Worm (Caenorhabditis elegans) whole organism, L1 larva: Measurements from ENCODE around the gene F38B7.11.

Experiments
- C16A3.4 ChIP-seq: fragments of 150-350 bp; optimal IDR thresholded peaks from 2 replicates; lab custom pipeline; 2014; ENCODE audit warnings: missing biosample characterization, missing genetic modification characterization
- C34B4.2 ChIP-seq: sonication (generic microtip); optimal IDR thresholded peaks from 2 replicates; lab custom pipeline; 2017; ENCODE audit warnings: mild to moderate bottlenecking, missing genetic modification characterization, missing compliant biosample characterization
- F16B12.6 ChIP-seq: fragments of 150-350 bp; optimal IDR thresholded peaks from 2 replicates; lab custom pipeline; 2014; ENCODE audit warnings: missing biosample characterization, missing genetic modification characterization
- aha-1 ChIP-seq: fragments of 150-350 bp; optimal IDR thresholded peaks from 2 replicates; lab custom pipeline; 2014; ENCODE audit warnings: missing biosample characterization, missing genetic modification characterization
- ceh-8 ChIP-seq: fragments of 200-800 bp; sonication (Bioruptor generic); optimal IDR thresholded peaks from 2 replicates; lab custom pipeline; 2018; ENCODE audit warnings: mild to moderate bottlenecking, missing genetic modification characterization, moderate library complexity, missing compliant biosample characterization
- ceh-82 ChIP-seq, 3 experiments: fragments of 150-350 bp in 1 of 3; sonication (generic microtip) in 2 of 3; optimal IDR thresholded peaks; 2 replicates each; lab custom pipeline; 2014 to 2017; ENCODE audit warnings: missing biosample characterization in 3 of 3, missing genetic modification characterization in 3 of 3
- ceh-90 ChIP-seq: sonication (generic microtip); optimal IDR thresholded peaks from 2 replicates; lab custom pipeline; 2016; ENCODE audit warnings: missing genetic modification characterization, missing compliant biosample characterization
- ces-1 ChIP-seq: fragments of 150-350 bp; optimal IDR thresholded peaks from 2 replicates; lab custom pipeline; 2014; ENCODE audit warnings: missing biosample characterization, missing genetic modification reagents, missing genetic modification characterization
- dsc-1 ChIP-seq: sonication (generic microtip); optimal IDR thresholded peaks from 2 replicates; lab custom pipeline; 2016; ENCODE audit warnings: mild to moderate bottlenecking, missing genetic modification characterization, missing compliant biosample characterization
- efl-1 ChIP-seq, 4 experiments: fragments of 150-350 bp; optimal IDR thresholded peaks in 3 of 4; peaks in 1 of 4; 1 replicate in 1 of 4; 2 replicates in 3 of 4; lab custom pipeline; 2014; ENCODE audit warnings: missing biosample characterization in 2 of 4, missing genetic modification characterization in 2 of 4, missing genetic modification reagents in 2 of 4
- efl-3 ChIP-seq: fragments of 200-800 bp; sonication (Bioruptor generic); optimal IDR thresholded peaks from 2 replicates; lab custom pipeline; 2018; ENCODE audit warnings: mild to moderate bottlenecking, missing genetic modification characterization, missing compliant biosample characterization
- egl-13 ChIP-seq: sonication (generic microtip); optimal IDR thresholded peaks from 2 replicates; lab custom pipeline; 2016; ENCODE audit warnings: missing genotype, missing genetic modification reagents, missing genetic modification characterization, missing compliant biosample characterization
- egl-27 ChIP-seq, 2 experiments: fragments of 150-350 bp in 1 of 2; sonication (generic microtip); optimal IDR thresholded peaks; 3 replicates each; lab custom pipeline; 2017 to 2018; ENCODE audit warnings: missing biosample characterization in 2 of 2, missing genetic modification characterization in 2 of 2, missing genetic modification reagents in 2 of 2
- elt-2 ChIP-seq: sonication (generic microtip); optimal IDR thresholded peaks from 2 replicates; lab custom pipeline; 2016; ENCODE audit warnings: missing genetic modification characterization, mild to moderate bottlenecking, inconsistent platforms, missing compliant biosample characterization, missing genetic modification reagents
- elt-3 ChIP-seq, 6 experiments: fragments of 150-350 bp in 1 of 6; sonication (generic microtip); optimal IDR thresholded peaks; 2 replicates each; lab custom pipeline; 2017 to 2018; ENCODE audit warnings: missing biosample characterization in 6 of 6, missing genetic modification characterization in 6 of 6, inconsistent platforms in 1 of 6
- ets-5 ChIP-seq: fragments of 200-800 bp; sonication (Bioruptor generic); IDR thresholded peaks from 2 replicates; pipeline ENCODE4 v1.3.6; 2022; ENCODE audit warnings: missing genetic modification characterization, missing compliant biosample characterization
- fos-1 ChIP-seq: fragments of 150-350 bp; optimal IDR thresholded peaks from 2 replicates; lab custom pipeline; 2014; ENCODE audit warnings: missing biosample characterization, missing genetic modification characterization
- hlh-17 ChIP-seq: fragments of 200-800 bp; sonication (Bioruptor generic); optimal IDR thresholded peaks from 2 replicates; lab custom pipeline; 2018; ENCODE audit warnings: missing genetic modification characterization, mild to moderate bottlenecking, missing compliant biosample characterization, moderate library complexity, borderline replicate concordance
- hlh-4 ChIP-seq: sonication (generic microtip); optimal IDR thresholded peaks from 2 replicates; lab custom pipeline; 2016; ENCODE audit warnings: mild to moderate bottlenecking, missing genetic modification characterization, missing compliant biosample characterization
- jun-1 ChIP-seq: fragments of 150-350 bp; optimal IDR thresholded peaks from 2 replicates; lab custom pipeline; 2014; ENCODE audit warnings: missing biosample characterization, missing genetic modification reagents, missing genetic modification characterization
- lin-13 ChIP-seq: fragments of 150-350 bp; optimal IDR thresholded peaks from 2 replicates; lab custom pipeline; 2014; ENCODE audit warnings: missing biosample characterization, missing genetic modification reagents, missing genetic modification characterization
- lin-39 ChIP-seq: fragments of 150-350 bp; optimal IDR thresholded peaks from 2 replicates; lab custom pipeline; 2014; ENCODE audit warnings: missing biosample characterization, missing genetic modification reagents, missing genetic modification characterization
- lsy-2 ChIP-seq, 2 experiments: fragments of 150-350 bp; optimal IDR thresholded peaks; 2 replicates each; lab custom pipeline; 2014; ENCODE audit warnings: missing biosample characterization in 2 of 2, missing genetic modification characterization in 2 of 2
- mab-9 ChIP-seq: fragments of 200-800 bp; sonication (Bioruptor generic); IDR thresholded peaks from 2 replicates; pipeline ENCODE4 v1.3.6; 2022; ENCODE audit warnings: missing genetic modification reagents, missing genetic modification characterization, missing compliant biosample characterization
- mdl-1 ChIP-seq, 2 experiments: fragments of 150-350 bp; optimal IDR thresholded peaks; 2 replicates each; lab custom pipeline; 2014 to 2017; ENCODE audit warnings: missing biosample characterization in 2 of 2, missing genetic modification characterization in 2 of 2, inconsistent platforms in 1 of 2
- nhr-11 ChIP-seq: fragments of 150-350 bp; optimal IDR thresholded peaks from 2 replicates; lab custom pipeline; 2014; ENCODE audit warnings: missing biosample characterization, missing genetic modification characterization
- nhr-12 ChIP-seq: sonication (generic microtip); optimal IDR thresholded peaks from 2 replicates; lab custom pipeline; 2017; ENCODE audit warnings: missing biosample characterization, missing genetic modification characterization
- nhr-20 ChIP-seq: sonication (generic microtip); optimal IDR thresholded peaks from 2 replicates; lab custom pipeline; 2016; ENCODE audit warnings: mild to moderate bottlenecking, missing genetic modification characterization, missing compliant biosample characterization
- nhr-47 ChIP-seq: sonication (generic microtip); optimal IDR thresholded peaks from 2 replicates; lab custom pipeline; 2016; ENCODE audit warnings: mild to moderate bottlenecking, missing genetic modification characterization, moderate library complexity, missing compliant biosample characterization
- nhr-71 ChIP-seq: sonication (generic microtip); optimal IDR thresholded peaks from 2 replicates; lab custom pipeline; 2016; ENCODE audit warnings: mild to moderate bottlenecking, missing genetic modification characterization, moderate library complexity, missing compliant biosample characterization
- nhr-76 ChIP-seq: sonication (generic microtip); optimal IDR thresholded peaks from 2 replicates; lab custom pipeline; 2017; ENCODE audit warnings: missing biosample characterization, missing genetic modification characterization
- nhr-77 ChIP-seq: fragments of 150-350 bp; optimal IDR thresholded peaks from 2 replicates; lab custom pipeline; 2014; ENCODE audit warnings: missing biosample characterization, missing genetic modification characterization
- nhr-85 ChIP-seq: sonication (generic microtip); peaks from one replicate; lab custom pipeline; 2016; ENCODE audit warnings: missing genetic modification characterization, inconsistent platforms, missing compliant biosample characterization
- nhr-90 ChIP-seq: sonication (generic microtip); optimal IDR thresholded peaks from 2 replicates; lab custom pipeline; 2016; ENCODE audit warnings: mild to moderate bottlenecking, missing genetic modification characterization, missing compliant biosample characterization; ENCODE audit not compliant: poor library complexity
- pag-3 ChIP-seq: sonication (generic microtip); optimal IDR thresholded peaks from 2 replicates; lab custom pipeline; 2017; ENCODE audit warnings: missing genetic modification characterization, mild to moderate bottlenecking, missing compliant biosample characterization, antibody characterized with exemption, borderline replicate concordance; ENCODE audit not compliant: insufficient read depth
- pqm-1 ChIP-seq: sonication (generic microtip); optimal IDR thresholded peaks from 3 replicates; lab custom pipeline; 2017; ENCODE audit warnings: missing biosample characterization, missing genetic modification characterization
- rnt-1 ChIP-seq: sonication (generic microtip); optimal IDR thresholded peaks from 2 replicates; lab custom pipeline; 2016; ENCODE audit warnings: mild to moderate bottlenecking, missing genetic modification characterization, moderate library complexity, missing compliant biosample characterization
- snpc-4 ChIP-seq: fragments of 150-350 bp; optimal IDR thresholded peaks from 2 replicates; lab custom pipeline; 2014; ENCODE audit warnings: missing biosample characterization, missing genetic modification characterization
- sup-37 ChIP-seq: fragments of 200-800 bp; sonication (Bioruptor generic); optimal IDR thresholded peaks from 2 replicates; lab custom pipeline; 2018; ENCODE audit warnings: mild to moderate bottlenecking, missing genetic modification characterization, missing compliant biosample characterization
- swsn-7 ChIP-seq: sonication (generic microtip); optimal IDR thresholded peaks from 2 replicates; lab custom pipeline; 2016; ENCODE audit warnings: missing genetic modification characterization, missing compliant biosample characterization
- tbx-2 ChIP-seq: sonication (generic microtip); optimal IDR thresholded peaks from 2 replicates; lab custom pipeline; 2016; ENCODE audit warnings: missing genetic modification characterization, missing compliant biosample characterization
- unc-130 ChIP-seq: fragments of 150-350 bp; optimal IDR thresholded peaks from 2 replicates; lab custom pipeline; 2017; ENCODE audit warnings: missing biosample characterization, missing genetic modification characterization, inconsistent platforms
- unc-86 ChIP-seq: sonication (generic microtip); optimal IDR thresholded peaks from 2 replicates; lab custom pipeline; 2016; ENCODE audit warnings: missing genetic modification characterization, missing compliant biosample characterization
- unc-98 ChIP-seq: fragments of 200-800 bp; sonication (Bioruptor generic); IDR thresholded peaks from 2 replicates; pipeline ENCODE4 v1.3.6; 2022; ENCODE audit warnings: missing genetic modification characterization, missing compliant biosample characterization
- vab-15 ChIP-seq: sonication (generic microtip); optimal IDR thresholded peaks from 2 replicates; lab custom pipeline; 2017; ENCODE audit warnings: missing genotype, mild to moderate bottlenecking, missing genetic modification characterization, missing compliant biosample characterization
- xbp-1 ChIP-seq: sonication (generic microtip); optimal IDR thresholded peaks from 2 replicates; lab custom pipeline; 2016; ENCODE audit warnings: missing genetic modification characterization, missing compliant biosample characterization
- zip-4 ChIP-seq: fragments of 200-800 bp; sonication (Bioruptor generic); optimal IDR thresholded peaks from 2 replicates; lab custom pipeline; 2018; ENCODE audit warnings: mild to moderate bottlenecking, missing genetic modification characterization, moderate library complexity, missing compliant biosample characterization
- ztf-11 ChIP-seq, 2 experiments: sonication (generic microtip); optimal IDR thresholded peaks; 2 replicates each; lab custom pipeline; 2016 to 2017; ENCODE audit warnings: missing genetic modification characterization in 2 of 2, missing biosample characterization in 1 of 2, missing compliant biosample characterization in 1 of 2

F38B7.11 gene

DNA sequence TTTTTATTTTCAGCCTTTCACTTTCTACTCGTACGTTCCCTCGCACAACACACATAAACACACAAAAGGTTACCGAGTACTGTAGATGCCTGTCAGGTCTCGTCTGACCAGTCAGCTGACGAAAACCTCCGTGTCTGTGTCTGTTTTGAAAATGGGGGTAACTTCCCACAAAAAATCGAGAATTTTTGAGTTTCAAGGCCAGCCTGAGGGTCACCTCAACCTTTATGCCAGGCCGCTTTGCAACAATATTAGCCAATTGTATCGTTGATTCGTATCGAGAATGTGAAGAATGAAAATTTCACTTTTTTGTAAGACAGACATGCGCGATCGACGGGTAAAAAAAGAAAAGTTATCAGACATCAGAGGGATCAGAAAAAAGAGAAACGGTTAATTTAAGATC is 15.8 kb upstream of the F38B7.11 start (continued):
- no peak for TF ChIP-seq elt-2 (tag; lab: Kevin White, UChicago)
- no peak for TF ChIP-seq pqm-1
- TF ChIP-seq swsn-7 (tag; lab: Kevin White, UChicago) = peak; percentile 31
- no peak for TF ChIP-seq nhr-76 (tag; lab: Kevin White, UChicago)
- TF ChIP-seq ztf-11 (tag; optimal IDR thresholded peaks at IDR 0.05; lab: Kevin White, UChicago) = no peak
- peak; percentile 56 for TF ChIP-seq nhr-47
- peak; percentile 45 for TF ChIP-seq fos-1
- no peak for TF ChIP-seq ceh-8 (GFP tag; lab: Kevin White, UChicago)
- TF ChIP-seq elt-3 (tag; optimal IDR thresholded peaks at IDR 0.05; lab: Kevin White, UChicago) = peak in 5 of 6 experiments; percentile 58 to 92 (median 89)
- TF ChIP-seq nhr-71 (tag; lab: Kevin White, UChicago) = peak; percentile 82
- peak in 1 of 3 experiments; percentile 23 for TF ChIP-seq ceh-82 (tag; optimal IDR thresholded peaks at IDR 0.05; lab: Kevin White, UChicago)
- TF ChIP-seq F16B12.6 (tag; lab: Kevin White, UChicago) = no peak
- peak; percentile 8 for TF ChIP-seq xbp-1 (tag; lab: Kevin White, UChicago)
- no peak for TF ChIP-seq efl-3 (GFP tag; lab: Kevin White, UChicago)
- TF ChIP-seq snpc-4 (tag; lab: Kevin White, UChicago) = no peak
- TF ChIP-seq pag-3 = no peak
- peak; percentile 20 to 39 for TF ChIP-seq efl-1 (optimal IDR thresholded peaks at IDR 0.05; lab: Kevin White, UChicago)
- TF ChIP-seq efl-1 (GFP tag; optimal IDR thresholded peaks at IDR 0.05 in 1 of 2; lab: Kevin White, UChicago) = peak in 1 of 2 experiments; percentile 6
- TF ChIP-seq hlh-4 (tag; lab: Kevin White, UChicago) = no peak
- TF ChIP-seq nhr-85 (tag; lab: Kevin White, UChicago) = peak; percentile 100
- TF ChIP-seq C16A3.4 (tag; lab: Kevin White, UChicago) = peak; percentile 49
- TF ChIP-seq ces-1 (GFP tag; lab: Kevin White, UChicago) = no peak
- peak; percentile 35 for TF ChIP-seq tbx-2 (tag; lab: Kevin White, UChicago)
- TF ChIP-seq unc-86 (tag; lab: Kevin White, UChicago) = no peak
- 0 out of 2 replicates have a peak, but pooled peaks have one; percentile 23 for TF ChIP-seq mab-9 (GFP tag; lab: Robert Waterston, UW)
- TF ChIP-seq aha-1 (tag; lab: Kevin White, UChicago) = no peak
- peak; percentile 90 for TF ChIP-seq nhr-20 (tag; lab: Kevin White, UChicago)
- TF ChIP-seq ets-5 (GFP tag; lab: Robert Waterston, UW) = no peak
- peak; percentile 76 for TF ChIP-seq nhr-90
- TF ChIP-seq hlh-17 (GFP tag; lab: Kevin White, UChicago) = no peak
- TF ChIP-seq lin-13 = peak; percentile 55
- TF ChIP-seq, all 84 proteins: peak for 29

DNA sequence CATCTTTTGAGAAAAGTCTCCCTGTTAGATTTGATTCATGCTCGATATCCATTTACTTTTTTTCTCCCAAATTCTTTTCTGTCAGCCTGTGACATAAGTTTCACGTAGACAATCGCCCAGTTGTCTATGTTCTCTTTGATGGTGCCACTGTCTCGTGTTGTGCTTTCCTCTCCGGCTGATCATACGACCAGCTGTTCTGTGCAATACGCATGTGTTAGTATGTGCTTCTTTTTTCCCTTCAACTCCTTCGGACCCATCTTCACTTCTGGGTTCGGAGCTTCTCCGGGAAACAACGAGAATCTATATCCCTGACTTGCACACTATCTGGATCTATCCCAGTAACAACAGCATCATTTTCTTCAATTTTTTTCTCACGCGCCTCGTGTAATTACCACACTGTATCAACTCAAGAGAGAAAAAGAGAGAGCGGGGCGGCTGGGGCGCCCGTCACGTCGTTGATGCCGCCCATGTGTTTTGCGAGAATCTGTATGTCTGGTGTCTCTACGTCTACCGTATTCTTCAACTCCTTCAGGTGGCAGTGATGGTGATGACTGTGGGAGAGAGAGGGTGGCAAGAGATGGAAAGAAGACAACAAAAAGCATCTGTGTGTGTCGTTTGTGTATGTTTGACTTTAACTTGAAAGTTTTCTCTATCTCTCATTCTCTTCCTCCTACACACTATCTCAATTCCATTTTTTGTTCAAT is 14.9 kb upstream of the F38B7.11 start:
- TF ChIP-seq rnt-1 (peak; percentile 79), unc-98 (GFP tag; lab: Robert Waterston, UW) (no peak; the same call in 1 of the 2 replicates), egl-27 (tag; optimal IDR thresholded peaks at IDR 0.05; lab: Kevin White, UChicago) (peak; percentile 80 to 84), snpc-4 (tag; lab: Kevin White, UChicago) (peak; percentile 36), jun-1 (tag; lab: Kevin White, UChicago) (peak; percentile 58), dsc-1 (tag; lab: Kevin White, UChicago) (peak; percentile 97), vab-15 (peak; percentile 52), egl-13 (tag; lab: Kevin White, UChicago) (no peak), nhr-77 (tag; lab: Kevin White, UChicago) (peak; percentile 79), lsy-2 (tag; optimal IDR thresholded peaks at IDR 0.05; lab: Kevin White, UChicago) (peak; percentile 67 to 92), sup-37 (GFP tag; lab: Kevin White, UChicago) (peak; percentile 51), mdl-1 (tag; optimal IDR thresholded peaks at IDR 0.05; lab: Kevin White, UChicago) (peak; percentile 53 to 96), unc-130 (tag; lab: Kevin White, UChicago) (peak; percentile 89), C16A3.4 (tag; lab: Kevin White, UChicago) (peak; percentile 83), tbx-2 (tag; lab: Kevin White, UChicago) (peak; percentile 91), pqm-1 (peak; percentile 30), nhr-11 (tag; lab: Kevin White, UChicago) (peak; percentile 30), zip-4 (no peak), nhr-12 (tag; lab: Kevin White, UChicago) (no peak), nhr-20 (tag; lab: Kevin White, UChicago) (peak; percentile 97), lin-39 (tag; lab: Kevin White, UChicago) (peak; percentile 44), C34B4.2 (tag; lab: Kevin White, UChicago) (no peak), fos-1 (peak; percentile 82), xbp-1 (tag; lab: Kevin White, UChicago) (peak; percentile 66), ceh-90 (no peak)
